Worm (Caenorhabditis elegans): ENCODE results near the gene fbxb-103.

DNA sequence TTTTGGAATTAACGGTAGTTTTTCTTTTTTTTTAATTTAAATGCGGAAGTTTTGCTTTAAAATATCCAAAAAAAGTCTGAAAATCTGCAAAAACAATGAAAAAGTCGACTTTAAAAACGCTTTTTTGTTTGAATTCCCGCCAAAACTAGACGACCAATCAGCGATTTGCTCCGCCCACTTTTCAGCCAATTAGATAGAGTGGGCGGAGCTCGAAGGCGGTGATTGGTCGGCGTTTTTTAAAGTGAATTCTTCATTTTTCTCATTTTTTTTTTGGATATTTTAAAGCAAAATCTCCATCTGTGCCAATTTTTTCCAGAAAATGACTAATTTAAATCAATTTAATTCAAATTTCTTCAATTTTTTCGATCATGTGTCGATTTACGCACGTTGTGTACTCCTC is 24.3 kb downstream of the fbxb-103 start:
- TF ChIP-seq unc-62 (GFP tag; optimal IDR thresholded peaks at IDR 0.05) (no peak), nhr-76 (tag; optimal IDR thresholded peaks at IDR 0.05) (no peak), unc-39 (tag; optimal IDR thresholded peaks at IDR 0.05) (no peak), lin-13 (tag; optimal IDR thresholded peaks at IDR 0.05) (no peak), blmp-1 (tag; optimal IDR thresholded peaks at IDR 0.05) (no peak), elt-3 (tag; optimal IDR thresholded peaks at IDR 0.05) (no peak), snpc-4 (tag; optimal IDR thresholded peaks at IDR 0.05) (no peak), ztf-11 (tag; optimal IDR thresholded peaks at IDR 0.05) (no peak), pha-4 (tag; optimal IDR thresholded peaks at IDR 0.05) (no peak), nhr-2 (tag; optimal IDR thresholded peaks at IDR 0.05) (no peak), nhr-28 (tag; optimal IDR thresholded peaks at IDR 0.05) (no peak), ces-1 (GFP tag; optimal IDR thresholded peaks at IDR 0.05) (no peak), mls-2 (tag; optimal IDR thresholded peaks at IDR 0.05) (no peak)
